Worm (Caenorhabditis elegans) whole organism, young adult: ENCODE results near the gene fip-2.

Source experiments
- B0019.2 ChIP-seq: fragments of 200-800 bp; sonication (Bioruptor generic); conservative IDR thresholded peaks from 2 replicates; pipeline ENCODE4 v1.3.6; 2022; ENCODE audit warnings: missing genetic modification reagents, missing genetic modification characterization, missing compliant biosample characterization
- B0261.1 ChIP-seq: sonication (generic microtip); optimal IDR thresholded peaks from 2 replicates; lab custom pipeline; 2016; ENCODE audit warnings: mild to moderate bottlenecking, missing genetic modification characterization, moderate library complexity, missing compliant biosample characterization
- B0336.3 ChIP-seq: fragments of 200-800 bp; sonication (Bioruptor generic); IDR thresholded peaks from 2 replicates; pipeline ENCODE4 v1.3.6; 2022; ENCODE audit warnings: missing genetic modification characterization, missing compliant biosample characterization
- C17E4.6 ChIP-seq: fragments of 200-800 bp; sonication (Bioruptor generic); IDR thresholded peaks from 2 replicates; pipeline ENCODE4 v1.3.6; 2022; ENCODE audit warnings: missing genetic modification reagents, missing genetic modification characterization, missing compliant biosample characterization
- D2030.7 ChIP-seq: fragments of 200-800 bp; sonication (Bioruptor generic); IDR thresholded peaks from 2 replicates; pipeline ENCODE4 v1.3.6; 2022; ENCODE audit warnings: missing genetic modification reagents, missing genetic modification characterization, missing compliant biosample characterization
- F23B12.7 ChIP-seq: sonication (generic microtip); optimal IDR thresholded peaks from 2 replicates; lab custom pipeline; 2017; ENCODE audit warnings: missing genetic modification characterization, mild to moderate bottlenecking, missing compliant biosample characterization, antibody characterized with exemption, moderate library complexity; ENCODE audit not compliant: insufficient read depth
- F57A8.1 ChIP-seq: fragments of 200-800 bp; sonication (Bioruptor generic); optimal IDR thresholded peaks from 2 replicates; lab custom pipeline; 2018; ENCODE audit warnings: mild to moderate bottlenecking, missing genetic modification characterization, moderate library complexity, missing compliant biosample characterization
- K11D2.4 ChIP-seq: fragments of 200-800 bp; sonication (Bioruptor generic); IDR thresholded peaks from 2 replicates; pipeline ENCODE4 v1.3.6; 2022; ENCODE audit warnings: missing genetic modification reagents, missing genetic modification characterization, missing compliant biosample characterization
- T26A5.8 ChIP-seq: sonication (generic microtip); optimal IDR thresholded peaks from 2 replicates; lab custom pipeline; 2016; ENCODE audit warnings: missing genetic modification characterization, missing compliant biosample characterization
- ZK185.1 ChIP-seq: sonication (generic microtip); optimal IDR thresholded peaks from 2 replicates; lab custom pipeline; 2016; ENCODE audit warnings: mild to moderate bottlenecking, missing genetic modification characterization, missing compliant biosample characterization; ENCODE audit not compliant: poor library complexity, severe bottlenecking
- ama-1 ChIP-seq, 3 experiments: fragments of 150-350 bp in 1 of 3; sonication (generic microtip) in 2 of 3; optimal IDR thresholded peaks; 2 replicates each; lab custom pipeline; 2014 to 2018; ENCODE audit warnings: missing biosample characterization in 2 of 3, missing genetic modification characterization in 2 of 3, missing genetic modification reagents in 2 of 3
- aptf-2 ChIP-seq: fragments of 200-800 bp; sonication (Bioruptor generic); conservative IDR thresholded peaks from 2 replicates; pipeline ENCODE4 v1.3.6; 2022; ENCODE audit warnings: missing genetic modification reagents, missing genetic modification characterization, missing compliant biosample characterization
- attf-3 ChIP-seq: fragments of 200-800 bp; sonication (Bioruptor generic); conservative IDR thresholded peaks from 2 replicates; pipeline ENCODE4 v1.3.6; 2022; ENCODE audit warnings: missing genetic modification reagents, missing genetic modification characterization, missing compliant biosample characterization
- attf-5 ChIP-seq: fragments of 200-800 bp; sonication (Bioruptor generic); optimal IDR thresholded peaks from 2 replicates; lab custom pipeline; 2018; ENCODE audit warnings: mild to moderate bottlenecking, missing genetic modification characterization, missing compliant biosample characterization
- bed-2 ChIP-seq: fragments of 200-800 bp; sonication (Bioruptor generic); IDR thresholded peaks from 2 replicates; pipeline ENCODE4 v1.3.6; 2022; ENCODE audit warnings: missing genetic modification reagents, missing genetic modification characterization, missing compliant biosample characterization
- ccch-3 ChIP-seq: fragments of 200-800 bp; sonication (Bioruptor generic); optimal IDR thresholded peaks from 2 replicates; lab custom pipeline; 2018; ENCODE audit warnings: mild to moderate bottlenecking, missing genetic modification characterization, missing compliant biosample characterization
- cebp-1 ChIP-seq, 2 experiments: fragments of 200-800 bp in 1 of 2; sonication (Bioruptor generic) in 1 of 2; sonication (generic microtip) in 1 of 2; IDR thresholded peaks in 1 of 2; optimal IDR thresholded peaks in 1 of 2; 2 replicates each; pipeline versions ENCODE4 v1.3.6 to Lab custom; 2017 to 2022; ENCODE audit warnings: missing compliant biosample characterization in 2 of 2, missing genetic modification characterization in 2 of 2, mild to moderate bottlenecking in 1 of 2, missing genetic modification reagents in 1 of 2, moderate library complexity in 1 of 2
- ceh-27 ChIP-seq: fragments of 200-800 bp; sonication (Bioruptor generic); optimal IDR thresholded peaks from 2 replicates; lab custom pipeline; 2018; ENCODE audit warnings: mild to moderate bottlenecking, missing genetic modification characterization, moderate library complexity, missing compliant biosample characterization
- ceh-79 ChIP-seq: sonication (generic microtip); optimal IDR thresholded peaks from 2 replicates; lab custom pipeline; 2017; ENCODE audit warnings: mild to moderate bottlenecking, missing genetic modification characterization, missing compliant biosample characterization
- chd-7 ChIP-seq: sonication (generic microtip); optimal IDR thresholded peaks from 2 replicates; lab custom pipeline; 2016; ENCODE audit warnings: mild to moderate bottlenecking, missing genetic modification characterization, moderate library complexity, missing compliant biosample characterization
- dpff-1 ChIP-seq: sonication (generic microtip); optimal IDR thresholded peaks from 2 replicates; lab custom pipeline; 2017; ENCODE audit warnings: mild to moderate bottlenecking, missing genetic modification characterization, missing compliant biosample characterization
- egl-44 ChIP-seq: fragments of 200-800 bp; sonication (Bioruptor generic); IDR thresholded peaks from 2 replicates; pipeline ENCODE4 v1.3.6; 2022; ENCODE audit warnings: missing genetic modification reagents, missing genetic modification characterization, missing compliant biosample characterization
- fkh-3 ChIP-seq: sonication (generic microtip); optimal IDR thresholded peaks from 2 replicates; lab custom pipeline; 2016; ENCODE audit warnings: mild to moderate bottlenecking, missing genetic modification characterization, missing compliant biosample characterization
- hmg-1.2 ChIP-seq: fragments of 200-800 bp; sonication (Bioruptor generic); IDR thresholded peaks from 2 replicates; pipeline ENCODE4 v1.3.6; 2022; ENCODE audit warnings: missing genetic modification reagents, missing genetic modification characterization, missing compliant biosample characterization
- lag-1 ChIP-seq: fragments of 200-800 bp; sonication (Bioruptor generic); IDR thresholded peaks from 2 replicates; pipeline ENCODE4 v1.3.6; 2022; ENCODE audit warnings: missing genetic modification reagents, missing genetic modification characterization, missing compliant biosample characterization
- let-526 ChIP-seq: fragments of 200-800 bp; sonication (Bioruptor generic); IDR thresholded peaks from 2 replicates; pipeline ENCODE4 v1.3.6; 2022; ENCODE audit warnings: missing genetic modification reagents, missing genetic modification characterization, missing compliant biosample characterization
- let-607 ChIP-seq, 2 experiments: fragments of 200-800 bp in 1 of 2; sonication (Bioruptor generic) in 1 of 2; sonication (generic microtip) in 1 of 2; optimal IDR thresholded peaks; 2 replicates each; lab custom pipeline; 2016 to 2018; ENCODE audit warnings: mild to moderate bottlenecking in 2 of 2, missing compliant biosample characterization in 2 of 2, missing genetic modification characterization in 2 of 2, moderate library complexity in 2 of 2, missing genotype in 1 of 2
- lin-40 ChIP-seq: sonication (generic microtip); optimal IDR thresholded peaks from 2 replicates; lab custom pipeline; 2016; ENCODE audit warnings: missing genetic modification characterization, mild to moderate bottlenecking, missing compliant biosample characterization, missing genotype, missing genetic modification reagents
- lir-1 ChIP-seq: fragments of 200-800 bp; sonication (Bioruptor generic); conservative IDR thresholded peaks from 2 replicates; pipeline ENCODE4 v1.3.6; 2022; ENCODE audit warnings: missing genetic modification reagents, missing genetic modification characterization, missing compliant biosample characterization
- madf-10 ChIP-seq: sonication (generic microtip); optimal IDR thresholded peaks from 2 replicates; lab custom pipeline; 2016; ENCODE audit warnings: mild to moderate bottlenecking, missing genetic modification characterization, missing compliant biosample characterization
- madf-8 ChIP-seq: fragments of 200-800 bp; sonication (Bioruptor generic); conservative IDR thresholded peaks from 2 replicates; pipeline ENCODE4 v1.3.6; 2022; ENCODE audit warnings: missing genetic modification reagents, missing genetic modification characterization, missing compliant biosample characterization
- mcd-1 ChIP-seq: fragments of 200-800 bp; sonication (Bioruptor generic); IDR thresholded peaks from 2 replicates; pipeline ENCODE4 v1.3.6; 2022; ENCODE audit warnings: missing genetic modification reagents, missing genetic modification characterization, missing compliant biosample characterization
- nhr-179 ChIP-seq: sonication (generic microtip); optimal IDR thresholded peaks from 2 replicates; lab custom pipeline; 2016; ENCODE audit warnings: mild to moderate bottlenecking, missing genetic modification characterization, missing compliant biosample characterization
- nhr-90 ChIP-seq: sonication (generic microtip); optimal IDR thresholded peaks from 2 replicates; lab custom pipeline; 2016; ENCODE audit warnings: missing genotype, mild to moderate bottlenecking, missing genetic modification characterization, missing compliant biosample characterization
- pha-4 ChIP-seq: fragments of 150-350 bp; sonication (generic microtip); optimal IDR thresholded peaks from 2 replicates; lab custom pipeline; 2014; ENCODE audit warnings: missing biosample characterization, missing genetic modification reagents, missing genetic modification characterization
- rpc-1 ChIP-seq, 2 experiments: fragments of 150-350 bp in 1 of 2; sonication (generic microtip) in 1 of 2; optimal IDR thresholded peaks; 2 replicates each; lab custom pipeline; 2014 to 2018; ENCODE audit warnings: missing biosample characterization in 1 of 2, missing genetic modification characterization in 1 of 2, missing genetic modification reagents in 1 of 2, missing genotype in 1 of 2
- snpc-3.4 ChIP-seq: sonication (generic microtip); optimal IDR thresholded peaks from 2 replicates; lab custom pipeline; 2017; ENCODE audit warnings: missing genetic modification characterization, mild to moderate bottlenecking, missing compliant biosample characterization, antibody characterized with exemption, moderate library complexity, missing genotype, missing genetic modification reagents
- unc-62 ChIP-seq: fragments of 150-350 bp; optimal IDR thresholded peaks from 2 replicates; lab custom pipeline; 2014; ENCODE audit warnings: missing biosample characterization, missing genetic modification reagents, missing genetic modification characterization
- zfh-2 ChIP-seq: fragments of 200-800 bp; sonication (Bioruptor generic); conservative IDR thresholded peaks from 2 replicates; pipeline ENCODE4 v1.3.6; 2022; ENCODE audit warnings: missing genetic modification reagents, missing genetic modification characterization, missing compliant biosample characterization
- ztf-26 ChIP-seq: sonication (generic microtip); optimal IDR thresholded peaks from 2 replicates; lab custom pipeline; 2017; ENCODE audit warnings: missing genetic modification characterization, missing compliant biosample characterization
- ztf-28 ChIP-seq: fragments of 200-800 bp; sonication (Bioruptor generic); IDR thresholded peaks from 2 replicates; pipeline ENCODE4 v1.3.6; 2022; ENCODE audit warnings: missing genetic modification reagents, missing genetic modification characterization, missing compliant biosample characterization

Gene fip-2

ce11 chrV:9069680-9070079 is 1.9 kb downstream of the fip-2 start, which contains the start of gene T27E4.5:
TSS of gene T27E4.5 (minus strand) at chrV:9069780.
- TF ChIP-seq lin-40 (tag; lab: Kevin White, UChicago) (no peak), lag-1 (GFP tag; lab: Robert Waterston, UW) (no peak), ceh-27 (GFP tag; lab: Kevin White, UChicago) (no peak), egl-44 (GFP tag; lab: Robert Waterston, UW) (no peak), T26A5.8 (tag; lab: Kevin White, UChicago) (no peak), nhr-179 (tag; lab: Kevin White, UChicago) (no peak), K11D2.4 (GFP tag; lab: Robert Waterston, UW) (no peak), ZK185.1 (no peak), fkh-3 (no peak), hmg-1.2 (GFP tag; lab: Robert Waterston, UW) (no peak), ztf-28 (GFP tag; lab: Robert Waterston, UW) (no peak), ccch-3 (GFP tag; lab: Kevin White, UChicago) (no peak), ceh-79 (tag; lab: Kevin White, UChicago) (no peak), chd-7 (no peak), nhr-90 (no peak), snpc-3.4 (tag; lab: Kevin White, UChicago) (no peak), C17E4.6 (no peak), rpc-1 (optimal IDR thresholded peaks at IDR 0.05; lab: Kevin White, UChicago) (no peak), rpc-1 (tag; optimal IDR thresholded peaks at IDR 0.05; lab: Kevin White, UChicago) (no peak), aptf-2 (GFP tag; lab: Robert Waterston, UW) (no peak), B0261.1 (tag; lab: Kevin White, UChicago) (no peak)
- TF ChIP-seq, all 124 proteins: peak for 0

ce11 chrV:9073322-9074038 is 5.7 kb downstream of the fip-2 start, which contains the start of gene oac-50:
TSS of gene oac-50 (minus strand) at chrV:9073540.
- TF ChIP-seq cebp-1 (GFP tag; IDR thresholded peaks at IDR 0.05; lab: Robert Waterston, UW) (no peak), cebp-1 (tag; optimal IDR thresholded peaks at IDR 0.05; lab: Kevin White, UChicago) (peak; percentile 18), let-526 (GFP tag; lab: Robert Waterston, UW) (no peak)

ce11 chrV:9074360-9074834 is 6.6 kb downstream of the fip-2 start:
- TF ChIP-seq F23B12.7 (tag; lab: Kevin White, UChicago), result no peak
- TF ChIP-seq madf-8 (GFP tag; lab: Robert Waterston, UW), result no peak
- TF ChIP-seq B0019.2 (GFP tag; lab: Robert Waterston, UW), result no peak
- TF ChIP-seq F57A8.1 (GFP tag; lab: Kevin White, UChicago), result no peak
- peak; percentile 37; the same call in 1 of the 2 replicates for TF ChIP-seq B0336.3 (GFP tag; lab: Robert Waterston, UW)
- TF ChIP-seq let-526 (GFP tag; lab: Robert Waterston, UW), result no peak
- TF ChIP-seq C17E4.6, result no peak
- TF ChIP-seq bed-2, result no peak
- TF ChIP-seq dpff-1, result no peak
- no peak for TF ChIP-seq ztf-26 (tag; lab: Kevin White, UChicago)
- no peak for TF ChIP-seq lir-1 (GFP tag; lab: Robert Waterston, UW)
- TF ChIP-seq cebp-1 (GFP tag; IDR thresholded peaks at IDR 0.05; lab: Robert Waterston, UW), result 0 out of 2 replicates have a peak, but pooled peaks have one; percentile 26
- peak; percentile 32 for TF ChIP-seq cebp-1 (tag; optimal IDR thresholded peaks at IDR 0.05; lab: Kevin White, UChicago)
- peak; percentile 11 for TF ChIP-seq ZK185.1
- TF ChIP-seq let-607 (tag; optimal IDR thresholded peaks at IDR 0.05; lab: Kevin White, UChicago), result no peak
- peak; percentile 69 for TF ChIP-seq ama-1 (optimal IDR thresholded peaks at IDR 0.05; lab: Kevin White, UChicago)
- TF ChIP-seq ama-1 (GFP tag; optimal IDR thresholded peaks at IDR 0.05; lab: Kevin White, UChicago), result no peak
- no peak for TF ChIP-seq attf-3
- peak; percentile 12 for TF ChIP-seq pha-4 (tag; lab: Kevin White, UChicago)
- TF ChIP-seq ceh-79 (tag; lab: Kevin White, UChicago), result no peak
- no peak for TF ChIP-seq madf-10 (tag; lab: Kevin White, UChicago)
- TF ChIP-seq zfh-2 (GFP tag; lab: Robert Waterston, UW), result no peak
- no peak for TF ChIP-seq unc-62 (GFP tag; lab: Kevin White, UChicago)
- no peak for TF ChIP-seq nhr-90
- TF ChIP-seq mcd-1 (GFP tag; lab: Robert Waterston, UW), result no peak
- no peak for TF ChIP-seq D2030.7 (GFP tag; lab: Robert Waterston, UW)
- TF ChIP-seq B0261.1 (tag; lab: Kevin White, UChicago), result no peak
- no peak for TF ChIP-seq chd-7
- TF ChIP-seq attf-5, result no peak
